Fruit fly (Drosophila melanogaster): ENCODE measurements around the gene CG18764.

dm6 chr3R:11669954-11670347 lies 43.3 kb downstream of the CG18764 start:
- no peak for TF ChIP-seq CG1620 (GFP tag; optimal IDR thresholded peaks at IDR 0.05)
- no peak for TF ChIP-seq CG11617 (GFP tag; optimal IDR thresholded peaks at IDR 0.05)
- TF ChIP-seq pad (GFP tag; optimal IDR thresholded peaks at IDR 0.05): no peak
- no peak for TF ChIP-seq Hr96 (GFP tag; optimal IDR thresholded peaks at IDR 0.05)
- no peak for TF ChIP-seq CG14711 (tag; optimal IDR thresholded peaks at IDR 0.05)
- no peak for TF ChIP-seq cnc (optimal IDR thresholded peaks at IDR 0.05)
- no peak for TF ChIP-seq bab1 (GFP tag; optimal IDR thresholded peaks at IDR 0.05)
- TF ChIP-seq cic (GFP tag; optimal IDR thresholded peaks at IDR 0.05): no peak
- TF ChIP-seq kay (GFP tag; ENCODE audit: borderline replicate concordance): no peak

Measured in whole organism, adult.